Worm (Caenorhabditis elegans) whole organism, L2 larva: Measurements from ENCODE around the gene wnk-1.

ENCODE experiments used
- egl-27 ChIP-seq: sonication (generic microtip); optimal IDR thresholded peaks from 3 replicates; lab custom pipeline; 2017; ENCODE audit warnings: missing biosample characterization, missing genetic modification reagents, missing genetic modification characterization
- lin-39 ChIP-seq: fragments of 150-350 bp; optimal IDR thresholded peaks from 2 replicates; lab custom pipeline; 2014; ENCODE audit warnings: missing biosample characterization, missing genetic modification reagents, missing genetic modification characterization
- sem-4 ChIP-seq: fragments of 150-350 bp; optimal IDR thresholded peaks from 2 replicates; lab custom pipeline; 2014; ENCODE audit warnings: missing biosample characterization, missing genetic modification reagents, missing genetic modification characterization
- skn-1 ChIP-seq: sonication (generic microtip); optimal IDR thresholded peaks from 2 replicates; lab custom pipeline; 2017; ENCODE audit warnings: missing biosample characterization, missing genetic modification characterization
- snpc-4 ChIP-seq: fragments of 150-350 bp; optimal IDR thresholded peaks from 2 replicates; lab custom pipeline; 2014; ENCODE audit warnings: missing biosample characterization, missing genetic modification characterization
- unc-62 ChIP-seq: fragments of 150-350 bp; optimal IDR thresholded peaks from 2 replicates; lab custom pipeline; 2014; ENCODE audit warnings: missing biosample characterization, missing genetic modification reagents, missing genetic modification characterization

ce11 chrIV:9259687-9260086, 59.8 kb downstream of the wnk-1 start, which contains the start of gene Y11D7A.10:
- TF ChIP-seq skn-1 (tag; lab: Kevin White, UChicago) (peak; percentile 80), lin-39 (tag; lab: Kevin White, UChicago) (no peak), sem-4 (tag; lab: Kevin White, UChicago) (no peak), egl-27 (tag; lab: Kevin White, UChicago) (no peak), snpc-4 (tag; lab: Kevin White, UChicago) (no peak), unc-62 (GFP tag; lab: Kevin White, UChicago) (no peak)
